Worm (Caenorhabditis elegans) whole organism, L1 larva: ENCODE measurements around the gene B0212.3.
A peak's percentile ranks its signal among the peaks of the same experiment; 100 is the strongest.

Source experiments
- C16A3.4 ChIP-seq: fragments of 150-350 bp; optimal IDR thresholded peaks from 2 replicates; lab custom pipeline; 2014; ENCODE audit warnings: missing biosample characterization, missing genetic modification characterization
- C34B4.2 ChIP-seq: sonication (generic microtip); optimal IDR thresholded peaks from 2 replicates; lab custom pipeline; 2017; ENCODE audit warnings: mild to moderate bottlenecking, missing genetic modification characterization, missing compliant biosample characterization
- aha-1 ChIP-seq: fragments of 150-350 bp; optimal IDR thresholded peaks from 2 replicates; lab custom pipeline; 2014; ENCODE audit warnings: missing biosample characterization, missing genetic modification characterization
- alr-1 ChIP-seq: fragments of 200-800 bp; sonication (Bioruptor generic); optimal IDR thresholded peaks from 2 replicates; lab custom pipeline; 2018; ENCODE audit warnings: borderline replicate concordance, mild to moderate bottlenecking, missing genetic modification characterization, missing compliant biosample characterization
- aly-2 ChIP-seq: fragments of 150-350 bp; optimal IDR thresholded peaks from 2 replicates; lab custom pipeline; 2014; ENCODE audit warnings: missing biosample characterization, missing genetic modification characterization
- ama-1 ChIP-seq: fragments of 150-350 bp; optimal IDR thresholded peaks from 2 replicates; lab custom pipeline; 2014
- ceh-82 ChIP-seq, 3 experiments: fragments of 150-350 bp in 1 of 3; sonication (generic microtip) in 2 of 3; optimal IDR thresholded peaks; 2 replicates each; lab custom pipeline; 2014 to 2017; ENCODE audit warnings: missing biosample characterization in 3 of 3, missing genetic modification characterization in 3 of 3
- ceh-90 ChIP-seq: sonication (generic microtip); optimal IDR thresholded peaks from 2 replicates; lab custom pipeline; 2016; ENCODE audit warnings: missing genetic modification characterization, missing compliant biosample characterization
- ces-1 ChIP-seq: fragments of 150-350 bp; optimal IDR thresholded peaks from 2 replicates; lab custom pipeline; 2014; ENCODE audit warnings: missing biosample characterization, missing genetic modification reagents, missing genetic modification characterization
- dpl-1 ChIP-seq, 3 experiments: fragments of 150-350 bp in 2 of 3; sonication (generic microtip) in 1 of 3; optimal IDR thresholded peaks; 2 replicates each; lab custom pipeline; 2014 to 2017; ENCODE audit warnings: missing biosample characterization in 3 of 3, missing genetic modification characterization in 3 of 3, missing genetic modification reagents in 3 of 3
- efl-1 ChIP-seq, 4 experiments: fragments of 150-350 bp; optimal IDR thresholded peaks in 3 of 4; peaks in 1 of 4; 1 replicate in 1 of 4; 2 replicates in 3 of 4; lab custom pipeline; 2014; ENCODE audit warnings: missing biosample characterization in 2 of 4, missing genetic modification characterization in 2 of 4, missing genetic modification reagents in 2 of 4
- egl-13 ChIP-seq: sonication (generic microtip); optimal IDR thresholded peaks from 2 replicates; lab custom pipeline; 2016; ENCODE audit warnings: missing genotype, missing genetic modification reagents, missing genetic modification characterization, missing compliant biosample characterization
- elt-2 ChIP-seq: sonication (generic microtip); optimal IDR thresholded peaks from 2 replicates; lab custom pipeline; 2016; ENCODE audit warnings: missing genetic modification characterization, mild to moderate bottlenecking, inconsistent platforms, missing compliant biosample characterization, missing genetic modification reagents
- elt-3 ChIP-seq, 6 experiments: fragments of 150-350 bp in 1 of 6; sonication (generic microtip); optimal IDR thresholded peaks; 2 replicates each; lab custom pipeline; 2017 to 2018; ENCODE audit warnings: missing biosample characterization in 6 of 6, missing genetic modification characterization in 6 of 6, inconsistent platforms in 1 of 6
- ets-5 ChIP-seq: fragments of 200-800 bp; sonication (Bioruptor generic); IDR thresholded peaks from 2 replicates; pipeline ENCODE4 v1.3.6; 2022; ENCODE audit warnings: missing genetic modification characterization, missing compliant biosample characterization
- fkh-10 ChIP-seq: sonication (generic microtip); optimal IDR thresholded peaks from 2 replicates; lab custom pipeline; 2017; ENCODE audit warnings: missing biosample characterization, missing genetic modification reagents, missing genetic modification characterization
- grh-1 ChIP-seq: fragments of 200-800 bp; sonication (Bioruptor generic); IDR thresholded peaks from 2 replicates; pipeline ENCODE4 v1.3.6; 2022; ENCODE audit warnings: missing genetic modification reagents, missing genetic modification characterization, missing compliant biosample characterization
- hlh-4 ChIP-seq: sonication (generic microtip); optimal IDR thresholded peaks from 2 replicates; lab custom pipeline; 2016; ENCODE audit warnings: mild to moderate bottlenecking, missing genetic modification characterization, missing compliant biosample characterization
- hpl-2 ChIP-seq: fragments of 150-350 bp; optimal IDR thresholded peaks from 2 replicates; lab custom pipeline; 2014; ENCODE audit warnings: missing biosample characterization, missing genetic modification reagents, missing genetic modification characterization
- isw-1 ChIP-seq: fragments of 200-800 bp; sonication (Bioruptor generic); IDR thresholded peaks from 2 replicates; pipeline ENCODE4 v1.3.6; 2022; ENCODE audit warnings: missing genetic modification characterization, missing compliant biosample characterization
- lin-14 ChIP-seq: fragments of 200-800 bp; sonication (Bioruptor generic); optimal IDR thresholded peaks from 2 replicates; lab custom pipeline; 2018; ENCODE audit warnings: mild to moderate bottlenecking, missing genetic modification characterization, moderate library complexity, missing compliant biosample characterization
- lin-15B ChIP-seq: fragments of 150-350 bp; sonication (generic microtip); optimal IDR thresholded peaks from 3 replicates; lab custom pipeline; 2014; ENCODE audit warnings: missing biosample characterization, missing genetic modification characterization
- lin-35 ChIP-seq, 2 experiments: fragments of 150-350 bp; optimal IDR thresholded peaks; 2 replicates each; lab custom pipeline; 2014; ENCODE audit warnings: missing biosample characterization in 2 of 2, missing genetic modification characterization in 2 of 2, missing genetic modification reagents in 2 of 2
- lsy-2 ChIP-seq, 2 experiments: fragments of 150-350 bp; optimal IDR thresholded peaks; 2 replicates each; lab custom pipeline; 2014; ENCODE audit warnings: missing biosample characterization in 2 of 2, missing genetic modification characterization in 2 of 2
- mab-9 ChIP-seq: fragments of 200-800 bp; sonication (Bioruptor generic); IDR thresholded peaks from 2 replicates; pipeline ENCODE4 v1.3.6; 2022; ENCODE audit warnings: missing genetic modification reagents, missing genetic modification characterization, missing compliant biosample characterization
- mdl-1 ChIP-seq, 2 experiments: fragments of 150-350 bp; optimal IDR thresholded peaks; 2 replicates each; lab custom pipeline; 2014 to 2017; ENCODE audit warnings: missing biosample characterization in 2 of 2, missing genetic modification characterization in 2 of 2, inconsistent platforms in 1 of 2
- mef-2 ChIP-seq: fragments of 150-350 bp; optimal IDR thresholded peaks from 2 replicates; lab custom pipeline; 2014; ENCODE audit warnings: missing biosample characterization, missing genetic modification characterization
- mep-1 ChIP-seq: fragments of 150-350 bp; optimal IDR thresholded peaks from 2 replicates; lab custom pipeline; 2014; ENCODE audit warnings: missing biosample characterization, missing genetic modification characterization
- nhr-12 ChIP-seq: sonication (generic microtip); optimal IDR thresholded peaks from 2 replicates; lab custom pipeline; 2017; ENCODE audit warnings: missing biosample characterization, missing genetic modification characterization
- nhr-19 ChIP-seq: fragments of 200-800 bp; sonication (Bioruptor generic); conservative IDR thresholded peaks from 2 replicates; pipeline ENCODE4 v1.3.6; 2022; ENCODE audit warnings: missing genetic modification characterization, missing compliant biosample characterization
- nhr-20 ChIP-seq: sonication (generic microtip); optimal IDR thresholded peaks from 2 replicates; lab custom pipeline; 2016; ENCODE audit warnings: mild to moderate bottlenecking, missing genetic modification characterization, missing compliant biosample characterization
- nhr-237 ChIP-seq: fragments of 150-350 bp; optimal IDR thresholded peaks from 2 replicates; lab custom pipeline; 2014; ENCODE audit warnings: missing biosample characterization, missing genetic modification characterization
- nhr-47 ChIP-seq: sonication (generic microtip); optimal IDR thresholded peaks from 2 replicates; lab custom pipeline; 2016; ENCODE audit warnings: mild to moderate bottlenecking, missing genetic modification characterization, moderate library complexity, missing compliant biosample characterization
- pag-3 ChIP-seq: sonication (generic microtip); optimal IDR thresholded peaks from 2 replicates; lab custom pipeline; 2017; ENCODE audit warnings: missing genetic modification characterization, mild to moderate bottlenecking, missing compliant biosample characterization, antibody characterized with exemption, borderline replicate concordance; ENCODE audit not compliant: insufficient read depth
- pax-3 ChIP-seq: fragments of 200-800 bp; sonication (Bioruptor generic); optimal IDR thresholded peaks from 2 replicates; lab custom pipeline; 2018; ENCODE audit warnings: mild to moderate bottlenecking, missing genetic modification characterization, moderate library complexity, missing compliant biosample characterization
- rnt-1 ChIP-seq: sonication (generic microtip); optimal IDR thresholded peaks from 2 replicates; lab custom pipeline; 2016; ENCODE audit warnings: mild to moderate bottlenecking, missing genetic modification characterization, moderate library complexity, missing compliant biosample characterization
- snu-23 ChIP-seq: sonication (generic microtip); optimal IDR thresholded peaks from 2 replicates; lab custom pipeline; 2016; ENCODE audit warnings: missing genetic modification characterization, missing compliant biosample characterization
- sox-4 ChIP-seq: sonication (generic microtip); optimal IDR thresholded peaks from 2 replicates; lab custom pipeline; 2016; ENCODE audit warnings: missing genetic modification characterization, missing compliant biosample characterization
- sptf-1 ChIP-seq: fragments of 150-350 bp; optimal IDR thresholded peaks from 2 replicates; lab custom pipeline; 2014; ENCODE audit warnings: missing biosample characterization, missing genetic modification characterization
- sup-37 ChIP-seq: fragments of 200-800 bp; sonication (Bioruptor generic); optimal IDR thresholded peaks from 2 replicates; lab custom pipeline; 2018; ENCODE audit warnings: mild to moderate bottlenecking, missing genetic modification characterization, missing compliant biosample characterization
- tbx-2 ChIP-seq: sonication (generic microtip); optimal IDR thresholded peaks from 2 replicates; lab custom pipeline; 2016; ENCODE audit warnings: missing genetic modification characterization, missing compliant biosample characterization
- tlp-1 ChIP-seq: fragments of 150-350 bp; optimal IDR thresholded peaks from 2 replicates; lab custom pipeline; 2014; ENCODE audit warnings: missing biosample characterization, missing genetic modification characterization
- unc-130 ChIP-seq: fragments of 150-350 bp; optimal IDR thresholded peaks from 2 replicates; lab custom pipeline; 2017; ENCODE audit warnings: missing biosample characterization, missing genetic modification characterization, inconsistent platforms
- unc-30 ChIP-seq: sonication (generic microtip); optimal IDR thresholded peaks from 2 replicates; lab custom pipeline; 2017; ENCODE audit warnings: missing biosample characterization, missing genetic modification characterization
- unc-62 ChIP-seq: fragments of 150-350 bp; optimal IDR thresholded peaks from 2 replicates; lab custom pipeline; 2014; ENCODE audit warnings: missing biosample characterization, missing genetic modification reagents, missing genetic modification characterization
- unc-98 ChIP-seq: fragments of 200-800 bp; sonication (Bioruptor generic); IDR thresholded peaks from 2 replicates; pipeline ENCODE4 v1.3.6; 2022; ENCODE audit warnings: missing genetic modification characterization, missing compliant biosample characterization
- vab-15 ChIP-seq: sonication (generic microtip); optimal IDR thresholded peaks from 2 replicates; lab custom pipeline; 2017; ENCODE audit warnings: missing genotype, mild to moderate bottlenecking, missing genetic modification characterization, missing compliant biosample characterization
- ztf-11 ChIP-seq, 2 experiments: sonication (generic microtip); optimal IDR thresholded peaks; 2 replicates each; lab custom pipeline; 2016 to 2017; ENCODE audit warnings: missing genetic modification characterization in 2 of 2, missing biosample characterization in 1 of 2, missing compliant biosample characterization in 1 of 2

Gene B0212.3

DNA sequence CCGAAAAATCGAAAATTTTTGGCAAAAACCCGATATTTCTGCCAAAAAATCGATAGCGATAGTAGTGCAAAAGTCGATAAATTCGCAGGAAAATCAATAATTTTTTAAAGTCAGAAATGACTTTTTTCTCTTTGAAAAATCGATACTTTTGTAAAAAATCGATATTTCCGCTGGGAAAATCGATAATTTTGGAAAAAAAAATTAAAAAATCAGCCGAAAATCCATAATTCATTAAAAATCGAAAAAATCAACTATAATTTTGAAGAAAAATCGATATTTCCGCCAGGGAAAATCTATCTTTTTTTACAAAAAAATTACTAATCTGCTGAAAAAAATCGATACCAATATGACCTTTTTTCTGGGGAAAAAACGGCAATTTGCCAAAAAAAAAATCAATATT is 8.4 kb upstream of the B0212.3 start:
- TF ChIP-seq rnt-1 (no peak), mep-1 (tag; lab: Kevin White, UChicago) (no peak), unc-30 (tag; lab: Kevin White, UChicago) (no peak), C34B4.2 (tag; lab: Kevin White, UChicago) (no peak), grh-1 (no peak), hpl-2 (GFP tag; lab: Kevin White, UChicago) (no peak), sox-4 (tag; lab: Kevin White, UChicago) (no peak), unc-62 (GFP tag; lab: Kevin White, UChicago) (no peak), pag-3 (tag; lab: Kevin White, UChicago) (no peak), lin-14 (GFP tag; lab: Kevin White, UChicago) (no peak), unc-98 (GFP tag; lab: Robert Waterston, UW) (no peak), nhr-237 (tag; lab: Kevin White, UChicago) (no peak), sptf-1 (tag; lab: Kevin White, UChicago) (no peak), mab-9 (no peak), nhr-12 (no peak), pax-3 (no peak), snu-23 (GFP tag; lab: Kevin White, UChicago) (no peak), dpl-1 (GFP tag; optimal IDR thresholded peaks at IDR 0.05; lab: Kevin White, UChicago) (no peak)
- TF ChIP-seq, all 84 proteins: peak for 0

DNA sequence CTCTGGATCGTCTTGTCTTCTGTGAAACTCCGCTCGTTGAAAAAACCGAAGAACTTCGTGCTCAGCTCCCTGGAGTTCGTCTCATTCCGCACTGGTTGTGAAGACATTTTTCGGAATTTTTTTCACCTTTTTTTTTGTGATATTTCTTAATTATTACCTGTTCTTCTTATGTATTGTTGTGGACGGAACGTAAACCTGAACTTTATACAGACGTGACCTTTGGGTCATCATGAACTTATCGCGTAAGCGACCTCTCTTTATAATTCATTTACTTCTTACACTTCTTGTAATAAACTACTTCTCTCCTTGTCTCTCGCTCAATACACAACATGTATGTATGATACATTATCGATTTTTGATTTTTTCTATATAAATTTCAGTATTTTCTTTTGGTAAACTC is 7.8 kb upstream of the B0212.3 start, which contains the start of gene M57.1:
TSS of gene M57.1 (plus strand) at position 301 of the 400 bp plus-strand sequence.
- no peak for TF ChIP-seq ztf-11 (tag; optimal IDR thresholded peaks at IDR 0.05; lab: Kevin White, UChicago)
- TF ChIP-seq elt-2 (tag; lab: Kevin White, UChicago) = no peak
- no peak for TF ChIP-seq ama-1 (lab: Kevin White, UChicago)
- TF ChIP-seq ceh-90 (tag; lab: Kevin White, UChicago) = no peak
- TF ChIP-seq aha-1 = no peak
- TF ChIP-seq nhr-20 (tag; lab: Kevin White, UChicago) = no peak
- TF ChIP-seq unc-62 (GFP tag; lab: Kevin White, UChicago) = no peak
- TF ChIP-seq unc-98 (GFP tag; lab: Robert Waterston, UW) = no peak
- TF ChIP-seq aly-2 (tag; lab: Kevin White, UChicago) = no peak
- TF ChIP-seq elt-3 (tag; optimal IDR thresholded peaks at IDR 0.05; lab: Kevin White, UChicago) = no peak
- TF ChIP-seq egl-13 (tag; lab: Kevin White, UChicago) = no peak
- TF ChIP-seq unc-130 (tag; lab: Kevin White, UChicago) = no peak
- no peak for TF ChIP-seq lin-15B (tag; lab: Kevin White, UChicago)
- no peak for TF ChIP-seq nhr-237 (tag; lab: Kevin White, UChicago)
- no peak for TF ChIP-seq sox-4 (tag; lab: Kevin White, UChicago)
- no peak for TF ChIP-seq grh-1
- TF ChIP-seq lsy-2 (tag; optimal IDR thresholded peaks at IDR 0.05; lab: Kevin White, UChicago) = no peak
- no peak for TF ChIP-seq isw-1 (GFP tag; lab: Robert Waterston, UW)
- TF ChIP-seq fkh-10 = no peak

DNA sequence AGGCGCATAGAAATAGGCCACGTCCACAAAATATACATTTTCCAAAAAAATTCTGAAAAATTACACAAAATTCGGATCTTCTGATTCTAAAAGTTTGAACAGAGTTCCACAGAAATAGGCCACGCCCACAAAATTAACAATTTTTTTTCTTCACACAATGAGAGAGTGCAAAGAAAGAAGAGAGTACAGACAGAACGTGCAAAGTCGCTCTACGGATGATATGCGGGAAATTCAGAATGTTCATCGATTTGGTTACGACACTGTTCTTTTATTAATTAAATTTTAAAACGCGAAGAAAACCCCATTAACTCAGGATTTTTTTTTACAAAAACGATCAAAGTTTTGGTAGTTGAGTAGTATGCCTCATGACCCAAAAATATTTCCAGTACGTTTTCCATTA is 7.0 kb upstream of the B0212.3 start:
- TF ChIP-seq mef-2 (no peak), unc-130 (tag; lab: Kevin White, UChicago) (no peak), tbx-2 (tag; lab: Kevin White, UChicago) (no peak), nhr-237 (tag; lab: Kevin White, UChicago) (no peak), ets-5 (no peak), tlp-1 (no peak), alr-1 (tag; lab: Kevin White, UChicago) (no peak), hpl-2 (GFP tag; lab: Kevin White, UChicago) (no peak), nhr-19 (GFP tag; lab: Robert Waterston, UW) (no peak), nhr-47 (tag; lab: Kevin White, UChicago) (no peak), C16A3.4 (tag; lab: Kevin White, UChicago) (peak; percentile 1), mdl-1 (tag; optimal IDR thresholded peaks at IDR 0.05; lab: Kevin White, UChicago) (no peak), lin-35 (GFP tag; optimal IDR thresholded peaks at IDR 0.05; lab: Kevin White, UChicago) (peak; percentile 16 to 78), ces-1 (GFP tag; lab: Kevin White, UChicago) (no peak), ceh-82 (tag; optimal IDR thresholded peaks at IDR 0.05; lab: Kevin White, UChicago) (no peak), ceh-90 (tag; lab: Kevin White, UChicago) (no peak), snu-23 (GFP tag; lab: Kevin White, UChicago) (peak; percentile 10), lsy-2 (tag; optimal IDR thresholded peaks at IDR 0.05; lab: Kevin White, UChicago) (peak; percentile 24 to 70), hlh-4 (no peak), vab-15 (tag; lab: Kevin White, UChicago) (no peak), dpl-1 (GFP tag; optimal IDR thresholded peaks at IDR 0.05; lab: Kevin White, UChicago) (peak; percentile 33 to 76 (median 61)), sup-37 (GFP tag; lab: Kevin White, UChicago) (no peak), fkh-10 (no peak), efl-1 (optimal IDR thresholded peaks at IDR 0.05; lab: Kevin White, UChicago) (peak; percentile 50 to 66), efl-1 (GFP tag; optimal IDR thresholded peaks at IDR 0.05 in 1 of 2; lab: Kevin White, UChicago) (peak; percentile 67 to 96)
